Fruit fly (Drosophila melanogaster): Measurements from ENCODE around the gene Tim17a2.

Tim17a2 gene

DNA sequence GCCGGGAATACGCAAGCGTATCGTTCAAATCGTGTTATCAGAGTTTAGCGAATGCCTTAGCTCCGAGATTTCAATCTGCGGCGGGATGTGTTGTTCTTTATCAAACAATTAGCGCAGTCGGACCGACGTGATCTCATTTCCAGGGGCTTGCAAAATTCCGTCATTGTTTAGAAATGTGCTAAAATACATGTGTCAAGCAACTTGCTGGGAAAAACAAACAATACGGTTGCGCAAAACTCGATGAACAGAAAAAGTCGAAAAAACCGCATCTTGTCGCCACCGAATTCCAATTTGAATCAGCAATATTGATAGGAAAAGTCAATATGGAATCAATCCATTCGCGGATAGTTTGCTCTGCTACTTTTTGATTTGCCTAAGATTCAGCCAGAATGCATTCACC lies at the start of gene Tim17a2:
Tim17a2 (minus strand) TSS at position 101 of the 400 bp plus-strand sequence.
- no peak for TF ChIP-seq CG17801 (GFP tag; optimal IDR thresholded peaks at IDR 0.05; ENCODE audit: partially characterized antibody)

DNA sequence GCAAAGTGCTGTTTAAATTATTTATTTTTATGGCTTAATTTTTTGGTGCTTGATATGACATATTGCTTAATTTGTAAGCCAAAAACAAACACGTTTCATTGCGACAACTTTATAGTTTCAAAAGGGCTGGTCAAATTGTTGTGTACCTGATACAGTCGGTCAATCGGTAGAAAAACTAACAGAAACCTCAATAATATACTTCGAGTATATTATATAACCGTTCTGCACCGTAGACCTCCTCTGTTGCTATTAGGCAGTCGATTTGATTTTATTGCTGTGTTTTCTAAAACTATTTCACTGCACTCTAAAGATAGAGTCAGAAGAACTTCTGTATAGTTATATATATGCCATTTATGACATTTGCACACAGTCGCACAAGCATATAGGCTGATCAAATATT lies 47.8 kb upstream of the Tim17a2 start:
- no peak for TF ChIP-seq CG17801 (GFP tag; optimal IDR thresholded peaks at IDR 0.05; ENCODE audit: partially characterized antibody)

DNA sequence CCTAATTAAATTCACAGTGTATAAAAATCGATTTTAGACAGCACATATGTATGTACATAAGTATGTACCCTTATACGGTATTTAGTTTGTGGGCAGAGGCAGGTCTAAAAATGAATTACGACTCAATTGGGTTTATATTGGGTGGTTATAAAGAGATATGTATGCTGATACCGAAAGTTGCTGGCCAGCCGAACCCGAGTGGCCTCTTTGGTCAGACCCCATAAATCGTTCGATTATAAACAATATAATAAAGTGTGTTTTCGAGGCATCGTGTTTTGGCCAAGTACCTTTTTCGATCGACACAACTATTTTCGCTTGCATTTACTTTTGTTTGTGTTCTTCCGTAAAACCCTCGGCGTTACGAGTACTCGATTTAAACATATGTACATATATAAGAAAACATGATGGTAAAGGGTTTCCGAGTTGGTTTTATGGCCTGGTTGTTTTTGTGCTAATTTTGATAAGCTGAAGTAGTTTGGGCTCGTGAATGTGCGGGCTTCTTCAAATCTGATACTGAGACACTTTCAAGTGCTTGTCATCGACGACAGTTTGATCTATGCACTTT lies 46.8 kb upstream of the Tim17a2 start:
- TF ChIP-seq CG17801 (GFP tag; optimal IDR thresholded peaks at IDR 0.05; ENCODE audit: partially characterized antibody): no peak

DNA sequence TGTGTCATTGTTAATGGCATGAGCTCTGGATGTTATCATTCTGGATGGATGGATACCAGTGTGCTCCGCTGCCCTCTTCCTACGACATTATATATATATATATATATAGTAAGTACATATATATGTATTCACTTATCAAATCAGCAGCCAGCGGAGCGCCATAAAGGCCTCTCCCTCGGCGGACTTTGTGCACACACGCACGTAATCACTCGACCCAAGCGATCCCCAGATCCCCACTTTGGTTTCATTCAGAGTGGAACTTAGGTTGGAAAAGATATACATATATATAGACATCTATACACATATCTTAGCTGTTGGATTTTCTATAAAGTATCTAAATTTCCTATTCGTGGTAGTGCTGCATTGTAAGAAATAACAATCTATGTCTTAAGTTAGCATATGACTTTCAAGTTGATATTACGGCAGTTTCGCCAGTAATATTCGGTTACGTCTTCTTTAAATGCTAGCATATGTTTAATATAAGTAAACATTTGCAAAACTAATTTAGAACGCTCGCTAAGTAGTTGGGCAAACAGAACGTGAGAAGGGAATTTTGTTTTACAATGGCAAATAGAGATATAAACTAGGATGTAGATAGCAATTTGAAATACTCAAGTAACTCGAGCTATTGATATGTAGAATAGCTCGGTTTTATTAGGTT lies 45.8 kb upstream of the Tim17a2 start:
- no peak for TF ChIP-seq CG17801 (GFP tag; optimal IDR thresholded peaks at IDR 0.05; ENCODE audit: partially characterized antibody)

DNA sequence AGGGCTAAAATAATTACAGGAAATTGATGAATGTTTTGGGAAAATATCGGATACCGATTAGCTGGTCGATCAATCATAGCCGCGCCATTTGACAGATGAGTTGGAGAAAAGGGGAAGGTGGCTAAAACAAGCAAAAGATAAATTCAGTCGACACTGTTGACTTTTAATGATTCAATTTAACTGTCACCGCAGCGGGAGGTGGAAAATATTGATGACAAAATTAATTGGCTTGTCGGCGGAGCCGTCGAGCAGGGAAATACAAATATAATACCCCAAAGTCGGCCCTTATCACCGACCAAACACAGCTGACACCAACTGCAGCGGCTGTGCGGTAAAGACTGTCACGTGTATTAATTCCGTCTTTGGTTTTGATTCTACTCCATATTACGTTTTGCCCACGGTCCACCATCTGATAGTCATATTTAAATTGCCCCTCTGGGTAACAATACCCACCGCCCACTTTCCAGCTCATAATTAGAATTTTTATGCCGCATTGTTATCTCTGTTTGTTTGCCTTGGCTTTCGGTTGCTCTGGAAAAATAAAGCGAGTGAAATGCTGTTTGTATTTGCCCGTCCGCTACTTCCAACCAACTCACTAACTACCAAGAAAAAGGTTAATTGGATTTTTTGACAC lies 43.5 kb upstream of the Tim17a2 start:
- no peak for TF ChIP-seq CG17801 (GFP tag; optimal IDR thresholded peaks at IDR 0.05; ENCODE audit: partially characterized antibody)

- no peak for TF ChIP-seq CG17801 (GFP tag; optimal IDR thresholded peaks at IDR 0.05; ENCODE audit: partially characterized antibody)
Observed at dm6 chr3R:5302939-5303777, 40.7 kb upstream of the Tim17a2 start.

DNA sequence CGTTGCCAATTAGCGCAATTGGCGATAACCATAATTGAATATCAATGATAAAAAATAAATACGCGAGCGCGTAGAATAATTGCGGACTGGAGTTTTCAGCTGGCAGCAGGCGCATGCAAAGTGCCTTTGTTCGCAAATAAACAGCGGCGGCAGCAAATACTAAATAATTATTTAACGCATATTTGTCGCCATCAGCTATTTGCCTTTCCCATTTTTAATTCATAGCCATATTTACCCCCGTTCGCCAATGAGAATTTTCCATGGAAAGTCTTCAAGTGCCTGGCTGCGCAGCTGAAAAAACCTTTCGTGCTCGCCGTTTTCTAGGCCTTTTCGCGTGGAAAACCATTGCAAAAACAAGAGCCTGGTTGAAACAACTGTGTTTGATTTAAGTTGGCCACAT lies 39.4 kb upstream of the Tim17a2 start:
- no peak for TF ChIP-seq CG17801 (GFP tag; optimal IDR thresholded peaks at IDR 0.05; ENCODE audit: partially characterized antibody)

- no peak for TF ChIP-seq CG17801 (GFP tag; optimal IDR thresholded peaks at IDR 0.05; ENCODE audit: partially characterized antibody)
Observed at dm6 chr3R:5300620-5301019, 38.1 kb upstream of the Tim17a2 start.

- no peak for TF ChIP-seq CG17801 (GFP tag; optimal IDR thresholded peaks at IDR 0.05; ENCODE audit: partially characterized antibody)
Observed at dm6 chr3R:5299569-5300195, 37.2 kb upstream of the Tim17a2 start, which contains the start of gene Tim17b1. Gene Tim17b1 (plus strand): TSS chr3R:5300145.

- no peak for TF ChIP-seq CG17801 (GFP tag; optimal IDR thresholded peaks at IDR 0.05; ENCODE audit: partially characterized antibody)
Observed at dm6 chr3R:5298599-5299307, 36.3 kb upstream of the Tim17a2 start.

dm6 chr3R:5297315-5297714 lies 34.8 kb upstream of the Tim17a2 start:
- TF ChIP-seq CG17801 (GFP tag; optimal IDR thresholded peaks at IDR 0.05; ENCODE audit: partially characterized antibody): no peak

DNA sequence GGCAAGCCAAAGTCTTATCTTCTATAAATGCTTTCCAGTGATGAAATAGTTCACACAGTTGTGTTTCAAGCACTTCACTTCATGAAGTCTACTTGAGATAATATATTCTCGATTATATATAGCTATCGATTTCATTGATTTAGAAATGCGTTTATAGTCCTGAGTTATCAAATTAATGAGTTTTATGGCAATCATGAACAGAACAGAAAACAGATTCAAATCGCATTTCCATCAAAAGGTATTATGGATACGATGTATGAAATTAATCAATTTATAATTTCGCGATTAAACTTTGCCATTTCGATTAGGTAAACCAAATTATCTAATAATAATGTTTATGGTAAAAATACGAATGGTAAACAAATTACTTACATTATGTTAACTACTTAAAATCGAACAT lies 32.6 kb upstream of the Tim17a2 start:
- TF ChIP-seq CG17801 (GFP tag; optimal IDR thresholded peaks at IDR 0.05; ENCODE audit: partially characterized antibody): no peak

- TF ChIP-seq CG17801 (GFP tag; optimal IDR thresholded peaks at IDR 0.05; ENCODE audit: partially characterized antibody): no peak
Observed at dm6 chr3R:5290738-5291137, 28.2 kb upstream of the Tim17a2 start.

dm6 chr3R:5287965-5288364 lies 25.5 kb upstream of the Tim17a2 start:
- TF ChIP-seq CG17801 (GFP tag; optimal IDR thresholded peaks at IDR 0.05; ENCODE audit: partially characterized antibody): no peak
